Fruit fly (Drosophila melanogaster): ENCODE measurements around the gene Burs.

The Burs gene

dm6 chr3R:21769218-21769617 is at the start of gene Burs:
TSS of gene Burs (plus strand) at chr3R:21769518.
- TF ChIP-seq pdm3 (GFP tag; optimal IDR thresholded peaks at IDR 0.05) (no peak), Met (GFP tag; optimal IDR thresholded peaks at IDR 0.05) (no peak), salr (GFP tag; optimal IDR thresholded peaks at IDR 0.05) (no peak), CG6276 (GFP tag; optimal IDR thresholded peaks at IDR 0.05) (no peak), CG6854 (GFP tag; optimal IDR thresholded peaks at IDR 0.05) (no peak), Hr4 (GFP tag; optimal IDR thresholded peaks at IDR 0.05) (no peak), Lpt (GFP tag; optimal IDR thresholded peaks at IDR 0.05) (no peak), eg (GFP tag; IDR thresholded peaks at IDR 0.05) (no peak), Ets96B (tag; optimal IDR thresholded peaks at IDR 0.05) (no peak)

- peak; percentile 88 for TF ChIP-seq Sox14 (GFP tag; optimal IDR thresholded peaks at IDR 0.05)
- TF ChIP-seq cyc (GFP tag; optimal IDR thresholded peaks at IDR 0.05), result peak; percentile 78
- peak; percentile 59 for TF ChIP-seq CG8319 (GFP tag; optimal IDR thresholded peaks at IDR 0.05)
- no peak; the same call in 1 of the 2 replicates for TF ChIP-seq CG11294 (GFP tag; IDR thresholded peaks at IDR 0.05)
- peak; percentile 83 for TF ChIP-seq Hr39 (GFP tag; optimal IDR thresholded peaks at IDR 0.05)
- peak; percentile 74 for TF ChIP-seq spab (GFP tag; optimal IDR thresholded peaks at IDR 0.05)
- TF ChIP-seq Smox (GFP tag; optimal IDR thresholded peaks at IDR 0.05), result peak; percentile 88
- TF ChIP-seq CG8119 (GFP tag; IDR thresholded peaks at IDR 0.05), result peak; percentile 87
- TF ChIP-seq CG3032 (tag; optimal IDR thresholded peaks at IDR 0.05), result peak; percentile 79
- TF ChIP-seq Sox15 (GFP tag; optimal IDR thresholded peaks at IDR 0.05), result peak; percentile 72
- peak; percentile 83 for TF ChIP-seq OdsH (GFP tag; optimal IDR thresholded peaks at IDR 0.05)
- peak; percentile 89 for TF ChIP-seq CG15336 (GFP tag; IDR thresholded peaks at IDR 0.05)
- peak; percentile 97 for TF ChIP-seq Eip78C (GFP tag)
- TF ChIP-seq Eip93F (GFP tag; optimal IDR thresholded peaks at IDR 0.05), result no peak
- TF ChIP-seq fd85E (GFP tag; optimal IDR thresholded peaks at IDR 0.05), result peak; percentile 59
- peak; percentile 79 for TF ChIP-seq Ets96B (tag; optimal IDR thresholded peaks at IDR 0.05)
- peak; percentile 81 for TF ChIP-seq acj6 (GFP tag; optimal IDR thresholded peaks at IDR 0.05)
- peak; percentile 42 for TF ChIP-seq CG6854 (GFP tag; optimal IDR thresholded peaks at IDR 0.05)
- TF ChIP-seq ss (GFP tag; optimal IDR thresholded peaks at IDR 0.05), result peak; percentile 65 to 71
- peak; percentile 70 for TF ChIP-seq Gug (GFP tag; IDR thresholded peaks at IDR 0.05)
- peak; percentile 68 for TF ChIP-seq fd59A (GFP tag; optimal IDR thresholded peaks at IDR 0.05)
- peak; percentile 79 for TF ChIP-seq CG10631 (GFP tag; optimal IDR thresholded peaks at IDR 0.05)
- peak; percentile 56 for TF ChIP-seq Blimp-1 (GFP tag; optimal IDR thresholded peaks at IDR 0.05)
- TF ChIP-seq achi (GFP tag; optimal IDR thresholded peaks at IDR 0.05), result peak; percentile 86
- peak; percentile 4 for TF ChIP-seq CG9139 (GFP tag; optimal IDR thresholded peaks at IDR 0.05)
- peak; percentile 69 for TF ChIP-seq CG6808 (GFP tag; optimal IDR thresholded peaks at IDR 0.05)
- peak; percentile 96 for TF ChIP-seq svp (GFP tag)
- peak; percentile 84 for TF ChIP-seq CG3919 (GFP tag; optimal IDR thresholded peaks at IDR 0.05)
- peak; percentile 80 for TF ChIP-seq CG4318 (GFP tag; optimal IDR thresholded peaks at IDR 0.05)
- TF ChIP-seq Hr38 (GFP tag; optimal IDR thresholded peaks at IDR 0.05), result no peak
- peak; percentile 47 to 86 for TF ChIP-seq salr (GFP tag; optimal IDR thresholded peaks at IDR 0.05)
- TF ChIP-seq CG6792 (GFP tag; optimal IDR thresholded peaks at IDR 0.05), result peak; percentile 75
- peak; percentile 83 for TF ChIP-seq CG34406 (GFP tag; optimal IDR thresholded peaks at IDR 0.05)
- TF ChIP-seq lz (GFP tag; optimal IDR thresholded peaks at IDR 0.05), result peak; percentile 87
- no peak for TF ChIP-seq fkh (GFP tag; optimal IDR thresholded peaks at IDR 0.05)
- peak; percentile 80 for TF ChIP-seq pdm3 (GFP tag; optimal IDR thresholded peaks at IDR 0.05)
- TF ChIP-seq eg (GFP tag; IDR thresholded peaks at IDR 0.05), result peak; percentile 80
- TF ChIP-seq Hr4 (GFP tag; optimal IDR thresholded peaks at IDR 0.05), result peak; percentile 87
- peak; percentile 76 for TF ChIP-seq Ets21C (GFP tag; optimal IDR thresholded peaks at IDR 0.05)
- peak; percentile 70 for TF ChIP-seq Lpt (GFP tag; optimal IDR thresholded peaks at IDR 0.05)
- TF ChIP-seq Eip75B (GFP tag; optimal IDR thresholded peaks at IDR 0.05), result peak; percentile 82
- TF ChIP-seq Sox102F (GFP tag; optimal IDR thresholded peaks at IDR 0.05), result peak; percentile 86
- TF ChIP-seq CG7368 (GFP tag; optimal IDR thresholded peaks at IDR 0.05), result peak; percentile 71
- peak; percentile 75 for TF ChIP-seq dsx (GFP tag; optimal IDR thresholded peaks at IDR 0.05; ENCODE audit: poor library complexity, severe bottlenecking)
- peak; percentile 79 for TF ChIP-seq CG10669 (GFP tag; optimal IDR thresholded peaks at IDR 0.05)
- peak; percentile 68 for TF ChIP-seq vri (GFP tag; optimal IDR thresholded peaks at IDR 0.05)
- TF ChIP-seq CG8632 (GFP tag; optimal IDR thresholded peaks at IDR 0.05), result peak; percentile 76
Measured at dm6 chr3R:21719934-21720431, 49.3 kb upstream of the Burs start.

Measured in whole organism, prepupa.